Worm (Caenorhabditis elegans) whole organism, L3 larva: ENCODE results near the gene F28B12.1.

Source experiments
- ceh-28 ChIP-seq: fragments of 150-350 bp; optimal IDR thresholded peaks from 2 replicates; lab custom pipeline; 2014; ENCODE audit warnings: missing biosample characterization, missing genetic modification reagents, missing genetic modification characterization
- egl-27 ChIP-seq: sonication (generic microtip); optimal IDR thresholded peaks from 4 replicates; lab custom pipeline; 2017; ENCODE audit warnings: missing biosample characterization, missing genetic modification reagents, missing genetic modification characterization
- fos-1 ChIP-seq: fragments of 150-350 bp; optimal IDR thresholded peaks from 2 replicates; lab custom pipeline; 2014; ENCODE audit warnings: missing biosample characterization, missing genetic modification characterization
- lin-15B ChIP-seq: fragments of 150-350 bp; optimal IDR thresholded peaks from 2 replicates; lab custom pipeline; 2014; ENCODE audit warnings: missing biosample characterization, missing genetic modification characterization
- lsy-12 ChIP-seq: sonication (generic microtip); optimal IDR thresholded peaks from 2 replicates; lab custom pipeline; 2016; ENCODE audit warnings: mild to moderate bottlenecking, missing genetic modification characterization, missing compliant biosample characterization
- nfya-1 ChIP-seq: sonication (generic microtip); optimal IDR thresholded peaks from 2 replicates; lab custom pipeline; 2017; ENCODE audit warnings: missing genetic modification characterization, mild to moderate bottlenecking, missing compliant biosample characterization, antibody characterized with exemption, moderate library complexity; ENCODE audit not compliant: insufficient read depth
- nhr-237 ChIP-seq: fragments of 150-350 bp; optimal IDR thresholded peaks from 2 replicates; lab custom pipeline; 2014; ENCODE audit warnings: missing biosample characterization, missing genetic modification characterization
- nhr-28 ChIP-seq: fragments of 150-350 bp; optimal IDR thresholded peaks from 2 replicates; lab custom pipeline; 2014; ENCODE audit warnings: missing biosample characterization, missing genetic modification characterization
- pqm-1 ChIP-seq: fragments of 150-350 bp; optimal IDR thresholded peaks from 2 replicates; lab custom pipeline; 2017; ENCODE audit warnings: missing biosample characterization, missing genetic modification characterization, inconsistent platforms
- sea-2 ChIP-seq: fragments of 150-350 bp; sonication (generic microtip); optimal IDR thresholded peaks from 4 replicates; lab custom pipeline; 2014; ENCODE audit warnings: missing biosample characterization, missing genetic modification reagents, missing genetic modification characterization
- skn-1 ChIP-seq: fragments of 150-350 bp; optimal IDR thresholded peaks from 2 replicates; lab custom pipeline; 2014; ENCODE audit warnings: missing biosample characterization, missing genetic modification characterization
- unc-62 ChIP-seq: fragments of 150-350 bp; sonication (generic microtip); optimal IDR thresholded peaks from 4 replicates; lab custom pipeline; 2014; ENCODE audit warnings: missing biosample characterization, missing genetic modification reagents, missing genetic modification characterization

- TF ChIP-seq sea-2, result no peak
- TF ChIP-seq egl-27 (tag; lab: Kevin White, UChicago), result no peak
- TF ChIP-seq fos-1, result no peak
- TF ChIP-seq nhr-237, result no peak
- TF ChIP-seq nhr-28 (tag; lab: Kevin White, UChicago), result no peak
- no peak for TF ChIP-seq skn-1
- TF ChIP-seq ceh-28 (tag; lab: Kevin White, UChicago), result no peak
- TF ChIP-seq lin-15B, result no peak
- no peak for TF ChIP-seq lsy-12 (tag; lab: Kevin White, UChicago)
- TF ChIP-seq pqm-1 (tag; lab: Kevin White, UChicago), result no peak
- TF ChIP-seq nfya-1 (tag; lab: Kevin White, UChicago), result no peak
- no peak for TF ChIP-seq unc-62 (GFP tag; lab: Kevin White, UChicago)
Observed at ce11 chrII:5906274-5906673, 36.5 kb upstream of the F28B12.1 start, which contains the start of gene F59G1.8.
